Worm (Caenorhabditis elegans) whole organism, L4/young adult: ENCODE measurements around the gene cyp-34A2.

Experiments used
- W03F9.2 ChIP-seq: fragments of 150-350 bp; optimal IDR thresholded peaks from 2 replicates; lab custom pipeline; 2014; ENCODE audit warnings: missing biosample characterization, missing genetic modification characterization
- dao-5 ChIP-seq: sonication (generic microtip); optimal IDR thresholded peaks from 2 replicates; lab custom pipeline; 2016; ENCODE audit warnings: missing genotype, missing genetic modification characterization, moderate library complexity, missing compliant biosample characterization
- him-1 ChIP-seq: sonication (generic microtip); optimal IDR thresholded peaks from 2 replicates; lab custom pipeline; 2016; ENCODE audit warnings: missing genotype, missing genetic modification reagents, missing genetic modification characterization, missing compliant biosample characterization

ce11 chrV:15244456-15244855 lies 46.4 kb downstream of the cyp-34A2 start, which contains the start of gene kin-30:
- no peak for TF ChIP-seq him-1 (tag; lab: Kevin White, UChicago)
- TF ChIP-seq W03F9.2 (tag; lab: Kevin White, UChicago), result no peak
- TF ChIP-seq dao-5 (tag; lab: Kevin White, UChicago), result no peak
